Fruit fly (Drosophila melanogaster) whole organism, adult: Measurements from ENCODE around the gene CG9727.

ENCODE experiments used
- CG12768 ChIP-seq: fragments of 200-800 bp; sonication (Bioruptor generic); optimal IDR thresholded peaks from 2 replicates; lab custom pipeline; 2017; ENCODE audit warnings: missing biosample characterization, missing genetic modification characterization, mild to moderate bottlenecking, moderate library complexity, missing genetic modification reagents
- CG14711 ChIP-seq: fragments of 200-800 bp; sonication (Bioruptor generic); optimal IDR thresholded peaks from 2 replicates; lab custom pipeline; 2018; ENCODE audit warnings: missing biosample characterization, mild to moderate bottlenecking, missing genetic modification characterization, moderate library complexity
- CG1620 ChIP-seq: fragments of 200-800 bp; sonication (Bioruptor generic); optimal IDR thresholded peaks from 2 replicates; lab custom pipeline; 2016; ENCODE audit warnings: missing biosample characterization, missing genetic modification characterization
- CG33017 ChIP-seq: fragments of 200-800 bp; sonication (Bioruptor generic); optimal IDR thresholded peaks from 2 replicates; lab custom pipeline; 2018; ENCODE audit warnings: missing biosample characterization, mild to moderate bottlenecking, missing genetic modification characterization, moderate library complexity
- CG7045 ChIP-seq: fragments of 200-800 bp; sonication (Bioruptor generic); optimal IDR thresholded peaks from 2 replicates; lab custom pipeline; 2017; ENCODE audit warnings: missing biosample characterization, mild to moderate bottlenecking, missing genetic modification characterization
- CG7101 ChIP-seq: fragments of 200-800 bp; sonication (Bioruptor generic); optimal IDR thresholded peaks from 2 replicates; lab custom pipeline; 2018; ENCODE audit warnings: missing biosample characterization, mild to moderate bottlenecking, missing genetic modification characterization, moderate library complexity
- Hr96 ChIP-seq: fragments of 200-800 bp; sonication (Bioruptor generic); optimal IDR thresholded peaks from 2 replicates; lab custom pipeline; 2016; ENCODE audit warnings: missing biosample characterization, missing genetic modification characterization
- Mnt ChIP-seq: fragments of 200-800 bp; sonication (Bioruptor generic); optimal IDR thresholded peaks from 2 replicates; lab custom pipeline; 2016; ENCODE audit warnings: missing biosample characterization, mild to moderate bottlenecking, missing genetic modification characterization
- bab1 ChIP-seq: fragments of 200-800 bp; sonication (Bioruptor generic); optimal IDR thresholded peaks from 3 replicates; lab custom pipeline; 2019; ENCODE audit warnings: missing biosample characterization, mild to moderate bottlenecking, missing genetic modification characterization, moderate library complexity
- cnc ChIP-seq, 2 experiments: fragments of >200 bp; optimal IDR thresholded peaks; 2 replicates each; lab custom pipeline; 2017
- kay ChIP-seq: fragments of 200-800 bp; sonication (Bioruptor generic); peaks from one replicate; lab custom pipeline; 2016; ENCODE audit warnings: missing biosample characterization, missing genetic modification characterization, borderline replicate concordance
- ovo ChIP-seq: fragments of 200-800 bp; sonication (Bioruptor generic); optimal IDR thresholded peaks from 2 replicates; lab custom pipeline; 2016; ENCODE audit warnings: missing biosample characterization, missing genetic modification characterization
- toe ChIP-seq: fragments of 200-800 bp; sonication (Bioruptor generic); optimal IDR thresholded peaks from 2 replicates; lab custom pipeline; 2016; ENCODE audit warnings: missing biosample characterization, missing genetic modification characterization

DNA sequence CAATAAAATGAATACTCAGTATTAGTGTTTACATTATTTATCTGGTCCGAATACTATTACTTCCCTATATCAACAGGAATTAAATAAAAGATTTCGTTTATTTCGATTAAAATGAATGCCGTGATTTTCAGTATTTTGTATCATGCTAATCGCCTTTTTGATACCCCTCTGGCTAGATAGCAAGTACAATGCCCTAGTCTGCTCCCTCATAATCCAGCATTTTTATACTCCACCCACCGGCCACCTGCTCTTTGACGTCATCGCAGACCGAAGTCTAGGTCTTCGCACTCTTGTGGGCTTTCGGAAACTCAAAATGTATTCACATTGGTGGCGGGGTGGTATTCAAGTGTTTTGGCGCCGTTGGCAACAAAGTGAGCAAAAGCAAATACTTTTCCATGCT lies 52.8 kb downstream of the CG9727 start:
- TF ChIP-seq toe (GFP tag; lab: Kevin White, UChicago) (no peak), kay (GFP tag; lab: Kevin White, UChicago) (no peak), Hr96 (GFP tag; lab: Kevin White, UChicago) (no peak), CG33017 (no peak), ovo (GFP tag; lab: Kevin White, UChicago) (no peak), Mnt (GFP tag; lab: Kevin White, UChicago) (no peak), CG7101 (tag; lab: Kevin White, UChicago) (no peak), cnc (optimal IDR thresholded peaks at IDR 0.05; lab: Kevin White, UChicago) (no peak), CG14711 (tag; lab: Kevin White, UChicago) (no peak), CG12768 (GFP tag; lab: Kevin White, UChicago) (no peak), CG1620 (no peak), CG7045 (no peak), bab1 (GFP tag; lab: Kevin White, UChicago) (no peak)
